Worm (Caenorhabditis elegans): ENCODE measurements around the gene Y46D2A.1.

ce11 chrII:3370061-3370460 lies 47.7 kb downstream of the Y46D2A.1 start, which contains the start of gene Y49F6C.8:
- TF ChIP-seq pqm-1 (tag; optimal IDR thresholded peaks at IDR 0.05) (no peak), grh-1 (GFP tag; IDR thresholded peaks at IDR 0.05) (no peak), aly-2 (tag; optimal IDR thresholded peaks at IDR 0.05) (no peak), sptf-1 (tag; optimal IDR thresholded peaks at IDR 0.05) (no peak), nhr-11 (tag; optimal IDR thresholded peaks at IDR 0.05) (no peak), nhr-28 (tag; optimal IDR thresholded peaks at IDR 0.05) (no peak), nhr-90 (tag; optimal IDR thresholded peaks at IDR 0.05; ENCODE audit: poor library complexity) (no peak), lsy-2 (tag; optimal IDR thresholded peaks at IDR 0.05) (peak; percentile 38 to 50), unc-62 (GFP tag; optimal IDR thresholded peaks at IDR 0.05) (no peak), pag-3 (tag; optimal IDR thresholded peaks at IDR 0.05; ENCODE audit: borderline replicate concordance, insufficient read depth) (no peak)

All from whole organism, L1 larva.